Worm (Caenorhabditis elegans) whole organism, L1 larva: ENCODE results near the gene ptc-3.

ENCODE experiments used
- aly-2 ChIP-seq: fragments of 150-350 bp; optimal IDR thresholded peaks from 2 replicates; lab custom pipeline; 2014; ENCODE audit warnings: missing biosample characterization, missing genetic modification characterization
- ceh-82 ChIP-seq, 3 experiments: fragments of 150-350 bp in 1 of 3; sonication (generic microtip) in 2 of 3; optimal IDR thresholded peaks; 2 replicates each; lab custom pipeline; 2014 to 2017; ENCODE audit warnings: missing biosample characterization in 3 of 3, missing genetic modification characterization in 3 of 3
- egl-27 ChIP-seq, 2 experiments: fragments of 150-350 bp in 1 of 2; sonication (generic microtip); optimal IDR thresholded peaks; 3 replicates each; lab custom pipeline; 2017 to 2018; ENCODE audit warnings: missing biosample characterization in 2 of 2, missing genetic modification characterization in 2 of 2, missing genetic modification reagents in 2 of 2
- fos-1 ChIP-seq: fragments of 150-350 bp; optimal IDR thresholded peaks from 2 replicates; lab custom pipeline; 2014; ENCODE audit warnings: missing biosample characterization, missing genetic modification characterization
- grh-1 ChIP-seq: fragments of 200-800 bp; sonication (Bioruptor generic); IDR thresholded peaks from 2 replicates; pipeline ENCODE4 v1.3.6; 2022; ENCODE audit warnings: missing genetic modification reagents, missing genetic modification characterization, missing compliant biosample characterization
- jun-1 ChIP-seq: fragments of 150-350 bp; optimal IDR thresholded peaks from 2 replicates; lab custom pipeline; 2014; ENCODE audit warnings: missing biosample characterization, missing genetic modification reagents, missing genetic modification characterization
- lin-13 ChIP-seq: fragments of 150-350 bp; optimal IDR thresholded peaks from 2 replicates; lab custom pipeline; 2014; ENCODE audit warnings: missing biosample characterization, missing genetic modification reagents, missing genetic modification characterization
- mdl-1 ChIP-seq, 2 experiments: fragments of 150-350 bp; optimal IDR thresholded peaks; 2 replicates each; lab custom pipeline; 2014 to 2017; ENCODE audit warnings: missing biosample characterization in 2 of 2, missing genetic modification characterization in 2 of 2, inconsistent platforms in 1 of 2
- nhr-237 ChIP-seq: fragments of 150-350 bp; optimal IDR thresholded peaks from 2 replicates; lab custom pipeline; 2014; ENCODE audit warnings: missing biosample characterization, missing genetic modification characterization
- nhr-28 ChIP-seq: fragments of 150-350 bp; optimal IDR thresholded peaks from 2 replicates; lab custom pipeline; 2014; ENCODE audit warnings: missing biosample characterization, missing genetic modification characterization
- skn-1 ChIP-seq: fragments of 150-350 bp; optimal IDR thresholded peaks from 2 replicates; lab custom pipeline; 2014; ENCODE audit warnings: missing biosample characterization, missing genetic modification characterization
- unc-130 ChIP-seq: fragments of 150-350 bp; optimal IDR thresholded peaks from 2 replicates; lab custom pipeline; 2017; ENCODE audit warnings: missing biosample characterization, missing genetic modification characterization, inconsistent platforms
- unc-62 ChIP-seq: fragments of 150-350 bp; optimal IDR thresholded peaks from 2 replicates; lab custom pipeline; 2014; ENCODE audit warnings: missing biosample characterization, missing genetic modification reagents, missing genetic modification characterization

- TF ChIP-seq nhr-28 (tag; lab: Kevin White, UChicago) (no peak), aly-2 (tag; lab: Kevin White, UChicago) (no peak), fos-1 (no peak), egl-27 (tag; optimal IDR thresholded peaks at IDR 0.05; lab: Kevin White, UChicago) (no peak), unc-62 (GFP tag; lab: Kevin White, UChicago) (no peak), jun-1 (tag; lab: Kevin White, UChicago) (no peak), ceh-82 (tag; optimal IDR thresholded peaks at IDR 0.05; lab: Kevin White, UChicago) (no peak), nhr-237 (tag; lab: Kevin White, UChicago) (no peak), skn-1 (no peak), mdl-1 (tag; optimal IDR thresholded peaks at IDR 0.05; lab: Kevin White, UChicago) (no peak), grh-1 (GFP tag; lab: Robert Waterston, UW) (no peak), lin-13 (no peak), unc-130 (tag; lab: Kevin White, UChicago) (no peak)
Measured at ce11 chrII:2822435-2822920, 29.9 kb downstream of the ptc-3 start, which contains the start of the genes fut-4 and K12H6.10.
